Worm (Caenorhabditis elegans): ENCODE data around the gene shc-2.

- no peak for TF ChIP-seq nfya-2 (GFP tag; IDR thresholded peaks at IDR 0.05)
- TF ChIP-seq ztf-26 (tag; optimal IDR thresholded peaks at IDR 0.05), result no peak
- TF ChIP-seq T26A5.8 (tag; optimal IDR thresholded peaks at IDR 0.05), result no peak
- no peak for TF ChIP-seq ceh-79 (tag; optimal IDR thresholded peaks at IDR 0.05)
- TF ChIP-seq ets-4 (GFP tag; optimal IDR thresholded peaks at IDR 0.05), result no peak
- TF ChIP-seq lin-40 (tag; optimal IDR thresholded peaks at IDR 0.05), result no peak
Observed at ce11 chrII:4992977-4993376, 24.0 kb downstream of the shc-2 start, which contains the start of gene pigb-1.
